Worm (Caenorhabditis elegans) whole organism, L4/young adult: ENCODE measurements around the gene K08F4.3.
A peak's percentile ranks its signal among the peaks of the same experiment; 100 is the strongest.

ENCODE experiments used
- W03F9.2 ChIP-seq: fragments of 150-350 bp; optimal IDR thresholded peaks from 2 replicates; lab custom pipeline; 2014; ENCODE audit warnings: missing biosample characterization, missing genetic modification characterization
- dao-5 ChIP-seq: sonication (generic microtip); optimal IDR thresholded peaks from 2 replicates; lab custom pipeline; 2016; ENCODE audit warnings: missing genotype, missing genetic modification characterization, moderate library complexity, missing compliant biosample characterization
- him-1 ChIP-seq: sonication (generic microtip); optimal IDR thresholded peaks from 2 replicates; lab custom pipeline; 2016; ENCODE audit warnings: missing genotype, missing genetic modification reagents, missing genetic modification characterization, missing compliant biosample characterization

The K08F4.3 gene

DNA sequence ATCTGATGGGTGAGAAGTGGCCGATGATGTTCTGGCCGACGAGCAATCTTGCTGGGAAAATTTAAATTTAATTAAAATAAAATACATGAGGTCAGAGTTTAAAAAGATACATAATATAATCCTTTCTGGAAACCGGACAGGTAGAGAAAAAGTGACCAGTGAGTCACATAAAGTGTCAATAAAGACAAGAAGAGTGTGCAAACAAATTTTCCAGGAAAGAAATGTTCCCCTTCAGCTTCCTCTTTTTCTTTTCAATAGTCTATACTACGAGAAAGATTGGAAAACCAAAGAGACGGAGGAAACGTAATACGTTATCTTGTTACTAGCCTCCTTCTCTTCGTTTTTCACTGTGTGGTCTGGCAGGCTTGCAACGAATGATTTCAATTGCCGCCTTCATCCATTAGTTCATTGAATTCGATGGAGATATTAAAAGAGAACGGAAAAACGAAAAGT lies 21.5 kb downstream of the K08F4.3 start, which contains the start of gene tsp-12:
Gene tsp-12, minus strand, starts transcription at position 51 of the 453 bp plus-strand sequence.
- no peak for TF ChIP-seq him-1
- TF ChIP-seq dao-5, result no peak
- TF ChIP-seq W03F9.2 (tag; lab: Kevin White, UChicago), result no peak

DNA sequence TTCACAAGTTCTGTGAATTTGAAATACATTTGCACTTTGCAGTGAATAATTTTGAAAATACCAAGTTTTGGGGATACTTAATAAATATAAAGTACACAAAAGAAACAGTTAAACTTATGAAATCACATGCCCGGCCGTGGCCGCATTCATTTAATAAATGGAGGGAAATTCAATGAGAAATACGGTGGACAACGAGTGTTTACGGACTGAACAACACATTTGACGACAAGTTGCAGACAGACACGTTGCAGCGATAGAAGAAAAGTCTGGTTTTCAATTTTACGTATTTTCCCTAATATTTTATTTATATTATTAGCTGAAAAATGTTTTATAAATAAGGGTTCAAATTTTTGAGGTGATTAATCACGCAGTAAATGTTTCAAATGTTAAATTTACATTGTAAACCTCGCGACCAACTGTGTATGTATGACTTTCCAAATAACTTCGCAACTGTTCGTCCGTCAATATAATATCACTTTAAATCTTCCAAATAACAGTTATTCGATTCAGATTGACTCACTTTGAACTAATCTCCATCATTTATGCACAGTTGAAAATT lies 22.5 kb downstream of the K08F4.3 start, which contains the start of gene copg-1:
Gene copg-1, plus strand, starts transcription at position 509 of the 559 bp plus-strand sequence.
- TF ChIP-seq W03F9.2 (tag; lab: Kevin White, UChicago) (peak; percentile 63), him-1 (peak; percentile 7), dao-5 (no peak)

DNA sequence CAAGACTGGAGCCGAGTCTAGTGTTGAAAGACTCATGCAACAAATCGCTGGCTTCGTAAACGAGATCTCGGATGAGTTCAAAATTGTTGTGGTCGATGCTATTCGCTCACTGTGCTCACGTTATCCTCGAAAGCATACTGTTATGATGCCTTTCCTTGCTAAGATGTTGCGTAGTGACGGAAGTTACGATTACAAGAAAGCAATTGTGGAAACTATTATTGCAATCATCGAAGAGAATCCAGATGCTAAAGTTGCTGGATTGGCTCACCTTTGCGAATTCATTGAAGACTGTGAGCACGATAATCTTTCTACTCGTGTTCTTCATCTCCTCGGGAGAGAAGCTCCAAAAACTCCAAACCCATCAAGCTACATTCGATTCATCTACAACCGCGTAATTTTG lies 24.4 kb downstream of the K08F4.3 start:
- no peak for TF ChIP-seq dao-5
- TF ChIP-seq W03F9.2 (tag; lab: Kevin White, UChicago), result no peak
- TF ChIP-seq him-1, result no peak

DNA sequence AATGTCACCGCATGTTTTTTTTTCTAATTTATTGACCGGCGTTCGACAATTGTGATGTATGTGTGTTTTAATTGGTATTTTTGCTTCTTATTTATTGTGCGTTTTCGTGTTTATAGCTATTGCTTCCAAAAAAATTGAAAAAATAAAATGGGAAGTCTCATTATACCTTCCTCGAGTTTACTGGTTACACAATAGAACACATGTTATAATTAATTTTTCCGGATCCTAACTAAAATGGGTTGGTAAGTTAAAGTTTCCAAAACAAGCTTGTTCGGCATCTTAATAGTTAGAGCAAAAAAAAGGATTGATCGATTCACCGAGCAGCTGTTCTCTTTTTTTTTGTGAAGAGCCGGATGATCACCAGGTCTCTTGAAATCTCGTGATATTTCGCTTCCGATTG lies 26.4 kb downstream of the K08F4.3 start, which contains the start of gene ttr-54:
Gene ttr-54, plus strand, starts transcription at position 301 of the 400 bp plus-strand sequence.
- TF ChIP-seq dao-5 (no peak), him-1 (no peak), W03F9.2 (tag; lab: Kevin White, UChicago) (no peak)

DNA sequence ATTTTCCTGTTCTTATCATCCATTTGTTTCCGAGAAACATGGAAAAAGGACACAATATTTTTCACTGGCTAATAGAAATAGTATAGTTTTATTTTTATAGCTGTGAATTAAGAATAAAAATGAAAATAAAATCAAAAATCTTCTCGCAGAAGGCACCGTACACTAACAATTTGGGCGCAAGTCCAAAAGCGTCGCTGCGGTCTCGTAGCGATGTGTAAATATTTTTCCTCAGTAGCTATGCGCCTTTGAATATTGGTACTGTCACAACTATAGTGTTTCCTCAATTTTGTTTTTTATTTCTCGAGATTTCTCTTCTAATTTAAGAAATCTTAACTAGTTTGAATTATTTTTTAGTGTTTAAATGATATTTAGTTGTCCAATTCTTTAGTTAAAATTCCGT lies 28.0 kb downstream of the K08F4.3 start:
- TF ChIP-seq W03F9.2 (tag; lab: Kevin White, UChicago), result no peak
- no peak for TF ChIP-seq him-1
- no peak for TF ChIP-seq dao-5

DNA sequence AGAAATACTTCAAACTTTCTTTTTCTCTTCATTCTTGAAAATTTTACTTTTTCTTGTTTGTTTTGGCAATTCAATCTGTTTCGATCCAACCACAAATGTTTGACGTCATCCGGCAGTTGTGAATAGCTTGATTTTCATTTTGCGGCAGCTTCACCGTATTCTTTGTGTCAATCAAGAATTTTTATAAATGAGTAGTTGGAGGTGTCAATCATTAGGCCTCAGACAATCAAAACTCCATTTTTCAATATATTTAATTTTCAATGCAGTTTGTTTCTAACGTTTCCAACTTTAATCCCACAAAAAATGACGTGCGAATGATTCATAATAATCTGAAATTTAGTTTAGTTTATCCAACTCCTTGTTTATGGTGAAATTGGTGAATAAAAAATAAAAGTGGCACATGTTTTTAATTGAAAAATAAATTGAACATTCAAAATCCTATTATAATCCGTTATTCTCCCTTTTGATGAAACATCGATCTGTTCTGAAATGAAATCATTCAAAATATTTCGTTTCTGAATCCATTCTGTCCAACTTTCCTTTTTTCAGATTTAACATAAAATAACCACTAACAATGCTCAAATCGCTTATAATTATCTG lies 28.5 kb downstream of the K08F4.3 start, which contains the start of gene ttr-53:
Gene ttr-53, plus strand, starts transcription at position 550 of the 600 bp plus-strand sequence.
- TF ChIP-seq him-1 (no peak), dao-5 (no peak), W03F9.2 (tag; lab: Kevin White, UChicago) (no peak)

DNA sequence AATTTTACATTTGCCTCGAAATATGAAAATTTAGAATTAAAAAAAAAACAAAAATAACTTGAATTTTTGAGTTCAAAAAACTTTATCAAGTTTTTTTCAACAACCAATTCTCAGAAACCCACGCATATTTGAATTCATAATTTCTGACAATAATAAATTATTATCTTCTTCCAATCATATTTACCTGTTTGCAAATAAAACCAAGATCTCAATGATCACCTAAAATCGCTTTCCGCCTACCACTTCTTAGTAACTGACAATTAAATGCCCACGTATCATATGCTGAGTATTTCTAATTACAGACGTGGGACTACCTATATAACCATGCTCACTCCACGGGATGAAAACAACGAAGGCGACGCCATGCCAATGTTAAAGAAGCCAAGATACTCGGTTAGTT lies 32.6 kb downstream of the K08F4.3 start, which contains the start of gene pps-1:
Gene pps-1, plus strand, starts transcription at position 301 of the 400 bp plus-strand sequence.
- TF ChIP-seq W03F9.2 (tag; lab: Kevin White, UChicago) (no peak), dao-5 (no peak), him-1 (no peak)

DNA sequence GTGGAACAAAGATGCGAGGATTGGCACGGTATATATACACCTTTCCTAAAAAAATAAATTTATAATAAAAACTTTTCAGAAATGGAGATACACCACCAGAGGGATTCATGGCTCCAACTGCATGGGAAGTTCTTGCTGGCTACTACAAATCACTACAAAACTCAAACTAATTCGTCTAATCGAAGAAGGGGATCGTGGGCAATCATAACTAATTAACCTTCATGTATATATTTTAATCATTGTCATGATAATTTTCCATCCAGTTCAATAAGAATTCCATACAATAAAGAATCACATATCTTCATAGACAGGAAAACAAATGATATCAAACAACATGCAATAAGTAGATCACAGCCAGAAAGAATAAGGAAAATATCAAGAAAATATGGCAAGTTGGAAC lies 35.0 kb downstream of the K08F4.3 start:
- TF ChIP-seq W03F9.2 (tag; lab: Kevin White, UChicago), result no peak
- no peak for TF ChIP-seq him-1
- TF ChIP-seq dao-5, result no peak

DNA sequence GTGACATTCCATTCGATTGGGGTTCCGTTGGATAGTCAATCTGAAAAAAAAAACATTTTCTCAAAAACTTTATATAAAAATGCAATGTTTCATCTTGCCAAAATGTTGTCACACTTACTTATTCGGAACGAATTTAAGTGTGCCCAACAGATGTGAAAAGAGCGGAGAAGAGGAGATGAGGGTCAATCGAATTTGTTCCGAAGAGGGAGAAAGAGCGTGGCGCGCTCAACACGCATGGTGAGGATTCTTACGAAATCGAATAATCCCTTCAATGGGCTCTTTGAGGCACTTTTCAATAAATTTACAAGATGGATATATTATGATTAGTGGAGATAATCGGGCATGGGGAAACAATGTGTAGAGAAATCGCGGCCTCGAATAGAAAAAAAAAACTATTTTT lies 41.8 kb downstream of the K08F4.3 start:
- TF ChIP-seq him-1 (no peak), dao-5 (no peak), W03F9.2 (tag; lab: Kevin White, UChicago) (no peak)

DNA sequence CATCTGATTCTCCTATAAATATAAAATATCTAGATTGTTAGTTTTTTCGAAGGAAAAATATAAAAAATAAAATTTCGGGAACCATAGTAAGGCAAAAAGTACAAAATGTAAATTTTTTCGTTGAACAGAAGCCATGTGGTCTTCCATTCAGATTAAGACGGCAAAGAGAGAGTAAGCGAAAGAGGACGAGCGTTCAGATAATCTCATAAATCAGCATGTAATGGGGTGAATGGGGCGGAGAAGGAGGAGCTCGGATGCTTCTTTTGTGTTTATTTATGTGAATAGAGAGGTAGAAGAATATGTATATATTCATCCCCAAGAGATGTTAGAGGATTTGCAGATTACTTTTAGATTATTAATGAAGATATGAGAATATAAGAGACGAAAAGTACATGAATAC lies 45.3 kb downstream of the K08F4.3 start, which contains the start of gene pxf-1:
Gene pxf-1, minus strand, starts transcription at position 14 of the 400 bp plus-strand sequence.
- TF ChIP-seq W03F9.2 (tag; lab: Kevin White, UChicago) (no peak), dao-5 (no peak), him-1 (no peak)

DNA sequence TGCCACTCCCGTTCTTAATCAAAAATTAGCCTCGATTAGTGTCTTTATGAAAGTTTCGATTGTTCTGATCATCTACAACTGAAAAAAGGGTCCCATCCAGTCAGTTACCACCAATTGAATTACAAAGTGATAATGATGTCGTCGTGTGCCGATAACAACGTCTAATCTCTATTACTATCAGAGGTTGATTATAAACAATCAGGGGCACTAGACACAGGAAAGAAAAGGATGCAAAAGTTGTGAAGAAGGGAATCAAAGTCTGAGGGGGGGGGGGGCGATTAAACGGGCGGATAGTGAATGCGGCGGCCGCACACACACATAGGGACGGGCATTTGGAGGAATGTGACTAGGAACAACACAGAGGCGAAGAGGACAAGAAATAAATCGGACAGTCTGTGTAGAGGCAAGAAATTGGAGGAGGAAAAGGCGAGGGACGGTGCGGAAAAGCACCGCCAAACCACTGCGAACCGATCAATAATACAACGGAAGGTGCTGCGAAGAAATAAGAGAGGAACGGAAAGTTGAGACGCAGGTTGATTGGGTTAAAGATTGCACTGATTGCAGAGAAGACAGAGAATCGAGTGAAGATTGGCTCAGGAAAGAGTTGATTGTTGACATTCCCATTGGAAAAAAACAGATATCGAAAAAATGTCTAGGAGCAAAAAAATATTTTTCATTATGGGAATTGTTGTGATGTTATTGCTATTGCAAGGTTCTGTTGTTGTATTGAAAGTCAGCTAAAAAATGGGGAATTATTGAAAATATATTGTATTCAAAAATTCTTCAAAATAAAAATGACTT lies 46.1 kb downstream of the K08F4.3 start:
- TF ChIP-seq dao-5 (no peak), him-1 (no peak), W03F9.2 (tag; lab: Kevin White, UChicago) (no peak)

DNA sequence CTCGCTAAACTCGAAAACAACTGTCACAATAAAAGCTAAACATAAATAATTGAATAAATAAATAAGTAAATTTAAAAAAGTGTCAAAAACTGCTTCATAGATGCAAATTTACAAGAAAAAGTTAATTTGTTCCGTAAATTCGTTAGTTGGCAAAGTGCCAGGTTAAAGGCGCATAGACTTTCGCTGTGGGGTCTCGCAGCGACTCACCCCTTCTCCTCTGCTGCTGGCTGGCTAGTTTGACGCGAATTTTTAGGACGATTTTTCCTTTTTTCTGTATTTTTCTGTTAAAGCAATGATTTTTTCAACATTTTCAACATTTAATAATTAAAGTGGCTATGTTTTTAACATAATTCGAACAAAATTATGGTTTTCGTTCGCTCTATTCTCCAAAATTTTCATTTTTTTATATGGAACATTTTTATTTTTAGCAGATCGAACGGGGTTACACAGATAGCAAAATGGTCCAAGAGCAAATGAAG lies 47.2 kb downstream of the K08F4.3 start, which contains the start of gene rack-1:
Gene rack-1, plus strand, starts transcription at position 429 of the 479 bp plus-strand sequence.
- TF ChIP-seq him-1 (peak; percentile 8), W03F9.2 (tag; lab: Kevin White, UChicago) (peak; percentile 74), dao-5 (no peak)

DNA sequence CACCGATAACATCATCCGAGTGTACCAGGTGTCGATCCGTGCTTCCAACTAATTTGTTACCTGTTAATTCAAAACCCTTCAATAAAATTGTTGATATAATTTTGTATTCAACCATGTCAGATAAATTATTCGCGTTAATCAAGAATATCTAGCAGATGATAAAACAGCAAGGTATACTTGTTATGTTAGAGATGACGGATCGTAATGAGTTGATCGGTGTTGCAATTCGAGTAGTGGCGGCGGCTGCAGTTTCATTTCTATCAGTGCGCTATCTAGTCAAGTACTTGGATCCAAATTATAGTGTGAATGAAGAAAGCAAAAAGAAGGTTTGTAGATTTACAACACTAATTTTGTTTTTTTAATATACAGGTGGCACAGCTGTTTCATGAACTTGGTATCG lies 48.7 kb downstream of the K08F4.3 start, which contains the start of gene mspn-1:
Gene mspn-1, plus strand, starts transcription at position 190 of the 400 bp plus-strand sequence.
- TF ChIP-seq him-1, result no peak
- TF ChIP-seq dao-5, result no peak
- no peak for TF ChIP-seq W03F9.2 (tag; lab: Kevin White, UChicago)
